Worm (Caenorhabditis elegans): ENCODE results near the gene tomm-7.

- TF ChIP-seq madf-8 (GFP tag; conservative IDR thresholded peaks at IDR 0.05) (no peak), Y79H2A.3 (GFP tag; conservative IDR thresholded peaks at IDR 0.05) (no peak), mel-28 (tag; optimal IDR thresholded peaks at IDR 0.05; ENCODE audit: borderline replicate concordance) (no peak)
These were observed 24.6 kb upstream of the tomm-7 start for ce11 chrIII:7834848-7835247.
